Worm (Caenorhabditis elegans) whole organism, young adult: ENCODE results near the gene sri-21.

Experiments used
- B0261.1 ChIP-seq: sonication (generic microtip); optimal IDR thresholded peaks from 2 replicates; lab custom pipeline; 2016; ENCODE audit warnings: mild to moderate bottlenecking, missing genetic modification characterization, moderate library complexity, missing compliant biosample characterization
- B0336.3 ChIP-seq: fragments of 200-800 bp; sonication (Bioruptor generic); IDR thresholded peaks from 2 replicates; pipeline ENCODE4 v1.3.6; 2022; ENCODE audit warnings: missing genetic modification characterization, missing compliant biosample characterization
- C06A6.2 ChIP-seq: fragments of 200-800 bp; sonication (Bioruptor generic); conservative IDR thresholded peaks from 2 replicates; pipeline ENCODE4 v1.3.6; 2022; ENCODE audit warnings: missing genetic modification characterization, missing compliant biosample characterization
- C17E4.6 ChIP-seq: fragments of 200-800 bp; sonication (Bioruptor generic); IDR thresholded peaks from 2 replicates; pipeline ENCODE4 v1.3.6; 2022; ENCODE audit warnings: missing genetic modification reagents, missing genetic modification characterization, missing compliant biosample characterization
- D2030.7 ChIP-seq: fragments of 200-800 bp; sonication (Bioruptor generic); IDR thresholded peaks from 2 replicates; pipeline ENCODE4 v1.3.6; 2022; ENCODE audit warnings: missing genetic modification reagents, missing genetic modification characterization, missing compliant biosample characterization
- F49E8.2 ChIP-seq: sonication (generic microtip); optimal IDR thresholded peaks from 3 replicates; lab custom pipeline; 2017; ENCODE audit warnings: missing genetic modification characterization, mild to moderate bottlenecking, missing compliant biosample characterization, antibody characterized with exemption, moderate library complexity; ENCODE audit not compliant: insufficient read depth
- F57C9.4 ChIP-seq: sonication (generic microtip); optimal IDR thresholded peaks from 2 replicates; lab custom pipeline; 2017; ENCODE audit warnings: mild to moderate bottlenecking, missing genetic modification characterization, missing compliant biosample characterization
- T07F8.4 ChIP-seq: sonication (generic microtip); optimal IDR thresholded peaks from 2 replicates; lab custom pipeline; 2016; ENCODE audit warnings: mild to moderate bottlenecking, missing genetic modification characterization, moderate library complexity, missing compliant biosample characterization
- Y53G8AR.9 ChIP-seq: fragments of 200-800 bp; sonication (Bioruptor generic); conservative IDR thresholded peaks from 2 replicates; pipeline ENCODE4 v1.3.6; 2022; ENCODE audit warnings: missing genetic modification reagents, missing genetic modification characterization, missing compliant biosample characterization
- Y67H2A.10 ChIP-seq: fragments of 200-800 bp; sonication (Bioruptor generic); conservative IDR thresholded peaks from 2 replicates; pipeline ENCODE4 v1.3.6; 2022; ENCODE audit warnings: missing genetic modification reagents, missing genetic modification characterization, missing compliant biosample characterization
- akir-1 ChIP-seq: fragments of 200-800 bp; sonication (Bioruptor generic); optimal IDR thresholded peaks from 2 replicates; lab custom pipeline; 2018; ENCODE audit warnings: mild to moderate bottlenecking, missing genetic modification characterization, moderate library complexity, missing compliant biosample characterization
- ama-1 ChIP-seq, 3 experiments: fragments of 150-350 bp in 1 of 3; sonication (generic microtip) in 2 of 3; optimal IDR thresholded peaks; 2 replicates each; lab custom pipeline; 2014 to 2018; ENCODE audit warnings: missing biosample characterization in 2 of 3, missing genetic modification characterization in 2 of 3, missing genetic modification reagents in 2 of 3
- atf-7 ChIP-seq: sonication (generic microtip); optimal IDR thresholded peaks from 2 replicates; lab custom pipeline; 2017; ENCODE audit warnings: mild to moderate bottlenecking, missing genetic modification characterization, missing compliant biosample characterization
- bed-1 ChIP-seq: fragments of 200-800 bp; sonication (Bioruptor generic); IDR thresholded peaks from 2 replicates; pipeline ENCODE4 v1.3.6; 2022; ENCODE audit warnings: missing genetic modification reagents, missing genetic modification characterization, missing compliant biosample characterization
- cebp-1 ChIP-seq, 2 experiments: fragments of 200-800 bp in 1 of 2; sonication (Bioruptor generic) in 1 of 2; sonication (generic microtip) in 1 of 2; IDR thresholded peaks in 1 of 2; optimal IDR thresholded peaks in 1 of 2; 2 replicates each; pipeline versions ENCODE4 v1.3.6 to Lab custom; 2017 to 2022; ENCODE audit warnings: missing compliant biosample characterization in 2 of 2, missing genetic modification characterization in 2 of 2, mild to moderate bottlenecking in 1 of 2, missing genetic modification reagents in 1 of 2, moderate library complexity in 1 of 2
- ceh-40 ChIP-seq: fragments of 200-800 bp; sonication (Bioruptor generic); IDR thresholded peaks from 2 replicates; pipeline ENCODE4 v1.3.6; 2022; ENCODE audit warnings: missing genetic modification characterization, missing compliant biosample characterization
- ceh-91 ChIP-seq: fragments of 200-800 bp; sonication (Bioruptor generic); IDR thresholded peaks from 2 replicates; pipeline ENCODE4 v1.3.6; 2022; ENCODE audit warnings: missing genetic modification reagents, missing genetic modification characterization, missing compliant biosample characterization
- chd-7 ChIP-seq: sonication (generic microtip); optimal IDR thresholded peaks from 2 replicates; lab custom pipeline; 2016; ENCODE audit warnings: mild to moderate bottlenecking, missing genetic modification characterization, moderate library complexity, missing compliant biosample characterization
- dpl-1 ChIP-seq: fragments of 150-350 bp; optimal IDR thresholded peaks from 2 replicates; lab custom pipeline; 2014; ENCODE audit warnings: missing biosample characterization, missing genetic modification reagents, missing genetic modification characterization
- egl-18 ChIP-seq: fragments of 200-800 bp; sonication (Bioruptor generic); IDR thresholded peaks from 2 replicates; pipeline ENCODE4 v1.3.6; 2022; ENCODE audit warnings: missing genetic modification reagents, missing genetic modification characterization, missing compliant biosample characterization
- egl-44 ChIP-seq: fragments of 200-800 bp; sonication (Bioruptor generic); IDR thresholded peaks from 2 replicates; pipeline ENCODE4 v1.3.6; 2022; ENCODE audit warnings: missing genetic modification reagents, missing genetic modification characterization, missing compliant biosample characterization
- fkh-3 ChIP-seq: sonication (generic microtip); optimal IDR thresholded peaks from 2 replicates; lab custom pipeline; 2016; ENCODE audit warnings: mild to moderate bottlenecking, missing genetic modification characterization, missing compliant biosample characterization
- gei-17 ChIP-seq: fragments of 200-800 bp; sonication (Bioruptor generic); optimal IDR thresholded peaks from 2 replicates; lab custom pipeline; 2018; ENCODE audit warnings: mild to moderate bottlenecking, missing genetic modification characterization, missing compliant biosample characterization
- him-1 ChIP-seq: sonication (generic microtip); optimal IDR thresholded peaks from 2 replicates; lab custom pipeline; 2016; ENCODE audit warnings: missing genotype, missing genetic modification reagents, missing genetic modification characterization, missing compliant biosample characterization
- hlh-12 ChIP-seq: sonication (generic microtip); optimal IDR thresholded peaks from 2 replicates; lab custom pipeline; 2016; ENCODE audit warnings: missing genetic modification characterization, missing compliant biosample characterization
- lag-1 ChIP-seq: fragments of 200-800 bp; sonication (Bioruptor generic); IDR thresholded peaks from 2 replicates; pipeline ENCODE4 v1.3.6; 2022; ENCODE audit warnings: missing genetic modification reagents, missing genetic modification characterization, missing compliant biosample characterization
- let-526 ChIP-seq: fragments of 200-800 bp; sonication (Bioruptor generic); IDR thresholded peaks from 2 replicates; pipeline ENCODE4 v1.3.6; 2022; ENCODE audit warnings: missing genetic modification reagents, missing genetic modification characterization, missing compliant biosample characterization
- lin-26 ChIP-seq: fragments of 200-800 bp; sonication (Bioruptor generic); IDR thresholded peaks from 2 replicates; pipeline ENCODE4 v1.3.6; 2022; ENCODE audit warnings: missing genetic modification reagents, missing genetic modification characterization, missing compliant biosample characterization
- lin-35 ChIP-seq, 3 experiments: fragments of 150-350 bp in 2 of 3; sonication (generic microtip) in 1 of 3; optimal IDR thresholded peaks; 2 replicates each; lab custom pipeline; 2014 to 2018; ENCODE audit warnings: missing biosample characterization in 3 of 3, missing genetic modification characterization in 3 of 3, missing genetic modification reagents in 3 of 3
- lin-54 ChIP-seq: fragments of 200-800 bp; sonication (Bioruptor generic); optimal IDR thresholded peaks from 2 replicates; lab custom pipeline; 2018; ENCODE audit warnings: mild to moderate bottlenecking, missing genetic modification characterization, missing compliant biosample characterization
- lir-1 ChIP-seq: fragments of 200-800 bp; sonication (Bioruptor generic); conservative IDR thresholded peaks from 2 replicates; pipeline ENCODE4 v1.3.6; 2022; ENCODE audit warnings: missing genetic modification reagents, missing genetic modification characterization, missing compliant biosample characterization
- madf-3 ChIP-seq: fragments of 200-800 bp; sonication (Bioruptor generic); IDR thresholded peaks from 2 replicates; pipeline ENCODE4 v1.3.6; 2022; ENCODE audit warnings: missing genetic modification reagents, missing genetic modification characterization, missing compliant biosample characterization
- nfyb-1 ChIP-seq: fragments of 200-800 bp; sonication (Bioruptor generic); IDR thresholded peaks from 2 replicates; pipeline ENCODE4 v1.3.6; 2022; ENCODE audit warnings: missing genetic modification reagents, missing genetic modification characterization, missing compliant biosample characterization
- nhr-80 ChIP-seq: sonication (generic microtip); optimal IDR thresholded peaks from 2 replicates; lab custom pipeline; 2016; ENCODE audit warnings: missing genetic modification characterization, missing compliant biosample characterization
- nhr-90 ChIP-seq: sonication (generic microtip); optimal IDR thresholded peaks from 2 replicates; lab custom pipeline; 2016; ENCODE audit warnings: missing genotype, mild to moderate bottlenecking, missing genetic modification characterization, missing compliant biosample characterization
- pbrm-1 ChIP-seq: fragments of 200-800 bp; sonication (Bioruptor generic); IDR thresholded peaks from 2 replicates; pipeline ENCODE4 v1.3.6; 2022; ENCODE audit warnings: missing genetic modification reagents, missing genetic modification characterization, missing compliant biosample characterization
- pha-4 ChIP-seq: fragments of 150-350 bp; sonication (generic microtip); optimal IDR thresholded peaks from 2 replicates; lab custom pipeline; 2014; ENCODE audit warnings: missing biosample characterization, missing genetic modification reagents, missing genetic modification characterization
- rcor-1 ChIP-seq: fragments of 200-800 bp; sonication (Bioruptor generic); IDR thresholded peaks from 2 replicates; pipeline ENCODE4 v1.3.6; 2022; ENCODE audit warnings: missing genetic modification reagents, missing genetic modification characterization, missing compliant biosample characterization
- repo-1 ChIP-seq: sonication (generic microtip); optimal IDR thresholded peaks from 2 replicates; lab custom pipeline; 2017; ENCODE audit warnings: mild to moderate bottlenecking, missing genetic modification characterization, missing compliant biosample characterization
- rpc-1 ChIP-seq, 2 experiments: fragments of 150-350 bp in 1 of 2; sonication (generic microtip) in 1 of 2; optimal IDR thresholded peaks; 2 replicates each; lab custom pipeline; 2014 to 2018; ENCODE audit warnings: missing biosample characterization in 1 of 2, missing genetic modification characterization in 1 of 2, missing genetic modification reagents in 1 of 2, missing genotype in 1 of 2
- sea-2 ChIP-seq: fragments of 200-800 bp; sonication (Bioruptor generic); IDR thresholded peaks from 2 replicates; pipeline ENCODE4 v1.3.6; 2022; ENCODE audit warnings: missing genetic modification characterization, missing compliant biosample characterization
- snpc-1.1 ChIP-seq: sonication (generic microtip); optimal IDR thresholded peaks from 2 replicates; lab custom pipeline; 2017; ENCODE audit warnings: missing genetic modification characterization, mild to moderate bottlenecking, missing compliant biosample characterization, antibody characterized with exemption, moderate library complexity, missing genotype, missing genetic modification reagents; ENCODE audit not compliant: insufficient read depth
- snpc-4 ChIP-seq, 5 experiments: fragments of 150-350 bp in 1 of 5; sonication (generic microtip) in 4 of 5; optimal IDR thresholded peaks; 2 replicates each; lab custom pipeline; 2014 to 2018; ENCODE audit warnings: missing genetic modification characterization in 5 of 5, missing biosample characterization in 3 of 5, antibody characterized with exemption in 2 of 5, mild to moderate bottlenecking in 2 of 5, missing compliant biosample characterization in 2 of 5, missing genotype in 2 of 5, moderate library complexity in 2 of 5, missing genetic modification reagents in 1 of 5
- sptf-2 ChIP-seq: fragments of 200-800 bp; sonication (Bioruptor generic); optimal IDR thresholded peaks from 2 replicates; lab custom pipeline; 2018; ENCODE audit warnings: mild to moderate bottlenecking, missing genetic modification characterization, missing compliant biosample characterization
- tbx-9 ChIP-seq: sonication (generic microtip); optimal IDR thresholded peaks from 2 replicates; lab custom pipeline; 2016; ENCODE audit warnings: borderline replicate concordance, missing genetic modification characterization, inconsistent platforms, missing compliant biosample characterization
- unc-130 ChIP-seq: sonication (generic microtip); optimal IDR thresholded peaks from 2 replicates; lab custom pipeline; 2016; ENCODE audit warnings: missing genetic modification reagents, missing genetic modification characterization, missing compliant biosample characterization
- xnd-1 ChIP-seq: sonication (generic microtip); optimal IDR thresholded peaks from 2 replicates; lab custom pipeline; 2016; ENCODE audit warnings: missing genotype, missing genetic modification reagents, missing genetic modification characterization, missing compliant biosample characterization

sri-21 gene

DNA sequence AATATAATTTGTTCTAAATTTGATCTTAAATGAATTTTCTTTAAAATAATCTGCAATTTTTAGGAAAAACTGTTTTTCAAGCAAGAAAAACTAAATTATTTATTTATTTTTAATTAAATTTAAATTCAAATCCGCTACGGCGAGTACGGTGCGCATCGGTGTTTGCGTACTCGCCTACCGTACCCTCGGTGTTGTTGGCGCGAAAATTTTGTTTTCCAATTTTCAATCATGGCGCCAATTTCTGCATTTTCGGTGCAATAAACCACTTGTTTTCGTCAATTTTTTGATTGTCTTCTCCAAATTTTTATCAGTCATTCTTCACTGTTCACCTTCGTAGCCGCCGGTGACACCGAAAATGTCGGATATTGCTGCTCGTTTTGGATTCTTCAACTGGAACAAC, 29.2 kb downstream of the sri-21 start, which contains the start of gene pygl-1:
TSS of gene pygl-1 (plus strand) at position 211 of the 400 bp plus-strand sequence.
- TF ChIP-seq nhr-80 (tag; lab: Kevin White, UChicago) (no peak), akir-1 (GFP tag; lab: Kevin White, UChicago) (no peak), ceh-91 (GFP tag; lab: Robert Waterston, UW) (peak; percentile 99), tbx-9 (no peak), xnd-1 (tag; lab: Kevin White, UChicago) (peak; percentile 97), T07F8.4 (no peak), madf-3 (GFP tag; lab: Robert Waterston, UW) (peak; percentile 90), nfyb-1 (no peak), B0261.1 (no peak), unc-130 (GFP tag; lab: Kevin White, UChicago) (peak; percentile 95), hlh-12 (tag; lab: Kevin White, UChicago) (no peak), rpc-1 (optimal IDR thresholded peaks at IDR 0.05; lab: Kevin White, UChicago) (no peak), rpc-1 (tag; optimal IDR thresholded peaks at IDR 0.05; lab: Kevin White, UChicago) (no peak), lag-1 (no peak), snpc-4 (GFP tag; optimal IDR thresholded peaks at IDR 0.05; lab: Kevin White, UChicago) (peak; percentile 27), snpc-4 (tag; optimal IDR thresholded peaks at IDR 0.05; lab: Kevin White, UChicago) (peak in 2 of 4 experiments; percentile 35 to 65), let-526 (GFP tag; lab: Robert Waterston, UW) (no peak), lin-54 (GFP tag; lab: Kevin White, UChicago) (peak; percentile 94), lir-1 (peak; percentile 71), Y67H2A.10 (GFP tag; lab: Robert Waterston, UW) (0 out of 2 replicates have a peak, but pooled peaks have one; percentile 40), egl-44 (no peak), sea-2 (GFP tag; lab: Robert Waterston, UW) (no peak), cebp-1 (GFP tag; IDR thresholded peaks at IDR 0.05; lab: Robert Waterston, UW) (no peak), cebp-1 (tag; optimal IDR thresholded peaks at IDR 0.05; lab: Kevin White, UChicago) (no peak), snpc-1.1 (tag; lab: Kevin White, UChicago) (peak; percentile 63), ama-1 (optimal IDR thresholded peaks at IDR 0.05; lab: Kevin White, UChicago) (no peak), ama-1 (GFP tag; optimal IDR thresholded peaks at IDR 0.05; lab: Kevin White, UChicago) (no peak), D2030.7 (peak; percentile 99), pbrm-1 (GFP tag; lab: Robert Waterston, UW) (peak; percentile 74; the same call in 1 of the 2 replicates), egl-18 (GFP tag; lab: Robert Waterston, UW) (no peak), F57C9.4 (tag; lab: Kevin White, UChicago) (no peak), dpl-1 (GFP tag; lab: Kevin White, UChicago) (peak; percentile 94), lin-35 (GFP tag; optimal IDR thresholded peaks at IDR 0.05; lab: Kevin White, UChicago) (peak in 2 of 3 experiments; percentile 35 to 90), rcor-1 (peak; percentile 90), B0336.3 (GFP tag; lab: Robert Waterston, UW) (peak; percentile 84), Y53G8AR.9 (GFP tag; lab: Robert Waterston, UW) (peak; percentile 64), nhr-90 (tag; lab: Kevin White, UChicago) (no peak), gei-17 (no peak), ceh-40 (GFP tag; lab: Robert Waterston, UW) (no peak), atf-7 (no peak), C06A6.2 (GFP tag; lab: Robert Waterston, UW) (no peak), lin-26 (no peak), fkh-3 (no peak), chd-7 (tag; lab: Kevin White, UChicago) (no peak), bed-1 (no peak), him-1 (tag; lab: Kevin White, UChicago) (peak; percentile 57), pha-4 (tag; lab: Kevin White, UChicago) (no peak), F49E8.2 (tag; lab: Kevin White, UChicago) (peak; percentile 61), repo-1 (tag; lab: Kevin White, UChicago) (no peak), sptf-2 (GFP tag; lab: Kevin White, UChicago) (no peak), C17E4.6 (GFP tag; lab: Robert Waterston, UW) (peak; percentile 85)
